Fruit fly (Drosophila melanogaster) whole organism, pupa: ENCODE results near the gene CG13793.

ENCODE experiments used
- CG13204 ChIP-seq: fragments of 200-800 bp; sonication (Bioruptor generic); optimal IDR thresholded peaks from 2 replicates; lab custom pipeline; 2018; ENCODE audit warnings: missing biosample characterization, mild to moderate bottlenecking, missing genetic modification characterization, moderate library complexity
- CG14655 ChIP-seq: fragments of 200-800 bp; sonication (Bioruptor generic); optimal IDR thresholded peaks from 3 replicates; lab custom pipeline; 2017; ENCODE audit warnings: mild to moderate bottlenecking, missing biosample characterization, missing genetic modification reagents, missing genetic modification characterization
- CG15710 ChIP-seq: fragments of 200-800 bp; sonication (Bioruptor generic); optimal IDR thresholded peaks from 2 replicates; lab custom pipeline; 2018; ENCODE audit warnings: missing biosample characterization, mild to moderate bottlenecking, missing genetic modification characterization, moderate library complexity
- CG17806 ChIP-seq: fragments of 200-800 bp; sonication (Bioruptor generic); optimal IDR thresholded peaks from 2 replicates; lab custom pipeline; 2018; ENCODE audit warnings: missing biosample characterization, mild to moderate bottlenecking, missing genetic modification characterization, moderate library complexity
- CG32121 ChIP-seq: fragments of 200-800 bp; sonication (Bioruptor generic); IDR thresholded peaks from 2 replicates; pipeline ENCODE4 v1.3.6; 2022; ENCODE audit warnings: missing biosample characterization, missing genetic modification characterization
- CG4496 ChIP-seq: fragments of 200-800 bp; sonication (Bioruptor generic); IDR thresholded peaks from 3 replicates; pipeline ENCODE4 v1.3.6; 2022; ENCODE audit warnings: missing biosample characterization, missing genetic modification characterization
- CG8301 ChIP-seq: fragments of 200-800 bp; sonication (Bioruptor generic); optimal IDR thresholded peaks from 2 replicates; lab custom pipeline; 2018; ENCODE audit warnings: missing biosample characterization, mild to moderate bottlenecking, missing genetic modification characterization
- D1 ChIP-seq: fragments of 200-800 bp; sonication (Bioruptor generic); optimal IDR thresholded peaks from 2 replicates; lab custom pipeline; 2018; ENCODE audit warnings: missing biosample characterization, mild to moderate bottlenecking, missing genetic modification characterization, moderate library complexity
- gl ChIP-seq: fragments of 200-800 bp; sonication (Bioruptor generic); optimal IDR thresholded peaks from 2 replicates; lab custom pipeline; 2018; ENCODE audit warnings: missing biosample characterization, mild to moderate bottlenecking, missing genetic modification characterization
- rn ChIP-seq: fragments of 200-800 bp; sonication (Bioruptor generic); IDR thresholded peaks from 2 replicates; pipeline ENCODE4 v1.3.6; 2022; ENCODE audit warnings: missing biosample characterization, missing genetic modification characterization

DNA sequence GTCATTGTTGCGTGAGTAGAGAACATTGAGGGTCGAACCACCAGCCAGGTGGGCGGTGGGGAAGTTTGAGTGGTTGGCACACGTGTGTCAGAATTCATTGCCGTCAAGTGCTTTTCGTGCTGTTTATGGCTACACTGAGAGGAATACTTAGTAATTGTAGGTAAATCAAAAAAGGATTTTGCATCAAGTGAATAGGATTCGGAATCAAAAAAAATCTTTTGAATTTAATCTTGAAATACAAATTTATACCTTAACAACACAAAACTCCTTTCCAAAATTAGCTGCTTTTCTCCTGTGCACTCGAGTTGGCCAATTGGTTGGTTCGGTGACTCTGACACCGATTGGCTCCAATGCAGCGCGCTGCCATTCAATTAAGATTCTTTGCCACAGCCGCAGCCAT lies 35.3 kb upstream of the CG13793 start:
- TF ChIP-seq CG32121 (GFP tag; lab: Robert Waterston, UW) (peak; percentile 53; the same call in 1 of the 2 replicates), CG17806 (peak; percentile 27), CG14655 (GFP tag; lab: Kevin White, UChicago) (peak; percentile 31), CG13204 (GFP tag; lab: Kevin White, UChicago) (no peak), CG4496 (GFP tag; lab: Robert Waterston, UW) (peak; percentile 70; the same call in 2 of the 3 replicates), CG8301 (peak; percentile 43), rn (GFP tag; lab: Robert Waterston, UW) (no peak), gl (tag; lab: Kevin White, UChicago) (no peak), D1 (tag; lab: Kevin White, UChicago) (no peak), CG15710 (no peak)
